Fruit fly (Drosophila melanogaster) whole organism, embryonic: ENCODE measurements around the gene Gr64a.

Source experiments
- CG12071 ChIP-seq: fragments of 200-800 bp; sonication (Bioruptor generic); optimal IDR thresholded peaks from 3 replicates; lab custom pipeline; 2018; ENCODE audit warnings: missing biosample characterization, mild to moderate bottlenecking, missing genetic modification characterization
- CG7928 ChIP-seq: fragments of 200-800 bp; sonication (Bioruptor generic); optimal IDR thresholded peaks from 2 replicates; lab custom pipeline; 2017; ENCODE audit warnings: missing biosample characterization, mild to moderate bottlenecking, missing genetic modification characterization
- en ChIP-seq: fragments of 200-800 bp; sonication (Bioruptor generic); optimal IDR thresholded peaks from 2 replicates; lab custom pipeline; 2016; ENCODE audit warnings: missing biosample characterization, missing genetic modification characterization
- sens ChIP-seq: fragments of 200-800 bp; sonication (Bioruptor generic); peaks from one replicate; lab custom pipeline; 2016; ENCODE audit warnings: missing biosample characterization, missing genetic modification characterization

DNA sequence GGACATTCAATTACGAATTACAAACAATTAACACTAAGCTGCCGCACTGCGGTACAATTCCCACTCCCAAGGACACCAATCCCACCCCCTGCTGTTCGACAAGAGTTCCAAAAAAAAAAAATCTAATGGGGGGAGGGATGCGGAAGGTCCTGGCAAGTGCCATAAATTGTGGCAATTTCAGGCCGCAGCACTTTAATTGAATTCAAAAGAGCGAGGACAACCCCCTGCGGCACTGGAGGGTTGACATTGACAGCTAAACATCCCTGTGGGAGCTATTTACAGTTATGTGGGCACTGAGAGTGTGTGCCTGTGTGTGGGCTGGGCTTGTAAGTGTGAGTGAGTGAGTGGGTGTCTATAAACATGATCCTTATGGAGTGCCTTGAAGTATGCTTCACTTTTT is 50.3 kb downstream of the Gr64a start:
- TF ChIP-seq CG12071 (GFP tag; lab: Kevin White, UChicago), result no peak
- TF ChIP-seq sens (GFP tag; lab: Kevin White, UChicago), result no peak
- no peak for TF ChIP-seq en (GFP tag; lab: Kevin White, UChicago)
- no peak for TF ChIP-seq CG7928 (GFP tag; lab: Kevin White, UChicago)
